Worm (Caenorhabditis elegans) whole organism, young adult: ENCODE results near the gene vmo-1.

Source experiments
- B0261.1 ChIP-seq: sonication (generic microtip); optimal IDR thresholded peaks from 2 replicates; lab custom pipeline; 2016; ENCODE audit warnings: mild to moderate bottlenecking, missing genetic modification characterization, moderate library complexity, missing compliant biosample characterization
- F23B12.7 ChIP-seq: sonication (generic microtip); optimal IDR thresholded peaks from 2 replicates; lab custom pipeline; 2017; ENCODE audit warnings: missing genetic modification characterization, mild to moderate bottlenecking, missing compliant biosample characterization, antibody characterized with exemption, moderate library complexity; ENCODE audit not compliant: insufficient read depth
- F33H1.4 ChIP-seq: fragments of 200-800 bp; sonication (Bioruptor generic); IDR thresholded peaks from 2 replicates; pipeline ENCODE4 v1.3.6; 2022; ENCODE audit warnings: missing genetic modification reagents, missing genetic modification characterization, missing compliant biosample characterization
- F39B2.1 ChIP-seq: fragments of 200-800 bp; sonication (Bioruptor generic); IDR thresholded peaks from 2 replicates; pipeline ENCODE4 v1.3.6; 2022; ENCODE audit warnings: missing genetic modification reagents, missing genetic modification characterization, missing compliant biosample characterization
- T07F8.4 ChIP-seq: sonication (generic microtip); optimal IDR thresholded peaks from 2 replicates; lab custom pipeline; 2016; ENCODE audit warnings: mild to moderate bottlenecking, missing genetic modification characterization, moderate library complexity, missing compliant biosample characterization
- Y53F4B.3 ChIP-seq: fragments of 200-800 bp; sonication (Bioruptor generic); IDR thresholded peaks from 2 replicates; pipeline ENCODE4 v1.3.6; 2022; ENCODE audit warnings: missing genetic modification reagents, missing genetic modification characterization, missing compliant biosample characterization
- Y67H2A.10 ChIP-seq: fragments of 200-800 bp; sonication (Bioruptor generic); conservative IDR thresholded peaks from 2 replicates; pipeline ENCODE4 v1.3.6; 2022; ENCODE audit warnings: missing genetic modification reagents, missing genetic modification characterization, missing compliant biosample characterization
- Y95B8A.8 ChIP-seq: fragments of 200-800 bp; sonication (Bioruptor generic); IDR thresholded peaks from 2 replicates; pipeline ENCODE4 v1.3.6; 2022; ENCODE audit warnings: missing genetic modification reagents, missing genetic modification characterization, missing compliant biosample characterization
- ZK185.1 ChIP-seq: sonication (generic microtip); optimal IDR thresholded peaks from 2 replicates; lab custom pipeline; 2016; ENCODE audit warnings: mild to moderate bottlenecking, missing genetic modification characterization, missing compliant biosample characterization; ENCODE audit not compliant: poor library complexity, severe bottlenecking
- ceh-100 ChIP-seq: fragments of 200-800 bp; sonication (Bioruptor generic); IDR thresholded peaks from 2 replicates; pipeline ENCODE4 v1.3.6; 2022; ENCODE audit warnings: missing genetic modification reagents, missing genetic modification characterization, missing compliant biosample characterization
- ceh-40 ChIP-seq: fragments of 200-800 bp; sonication (Bioruptor generic); IDR thresholded peaks from 2 replicates; pipeline ENCODE4 v1.3.6; 2022; ENCODE audit warnings: missing genetic modification characterization, missing compliant biosample characterization
- chd-7 ChIP-seq: sonication (generic microtip); optimal IDR thresholded peaks from 2 replicates; lab custom pipeline; 2016; ENCODE audit warnings: mild to moderate bottlenecking, missing genetic modification characterization, moderate library complexity, missing compliant biosample characterization
- die-1 ChIP-seq: sonication (generic microtip); optimal IDR thresholded peaks from 2 replicates; lab custom pipeline; 2016; ENCODE audit warnings: missing genotype, mild to moderate bottlenecking, missing genetic modification characterization, missing compliant biosample characterization
- dox-1 ChIP-seq: fragments of 200-800 bp; sonication (Bioruptor generic); IDR thresholded peaks from 2 replicates; pipeline ENCODE4 v1.3.6; 2022; ENCODE audit warnings: missing genetic modification reagents, missing genetic modification characterization, missing compliant biosample characterization
- egl-18 ChIP-seq: fragments of 200-800 bp; sonication (Bioruptor generic); IDR thresholded peaks from 2 replicates; pipeline ENCODE4 v1.3.6; 2022; ENCODE audit warnings: missing genetic modification reagents, missing genetic modification characterization, missing compliant biosample characterization
- ets-4 ChIP-seq: fragments of 200-800 bp; sonication (Bioruptor generic); optimal IDR thresholded peaks from 2 replicates; lab custom pipeline; 2018; ENCODE audit warnings: mild to moderate bottlenecking, missing genetic modification characterization, missing compliant biosample characterization
- hmg-20 ChIP-seq: fragments of 200-800 bp; sonication (Bioruptor generic); IDR thresholded peaks from 2 replicates; pipeline ENCODE4 v1.3.6; 2022; ENCODE audit warnings: missing genetic modification reagents, missing genetic modification characterization, missing compliant biosample characterization
- hsf-1 ChIP-seq: fragments of 200-800 bp; sonication (Bioruptor generic); IDR thresholded peaks from 2 replicates; pipeline ENCODE4 v1.3.6; 2022; ENCODE audit warnings: missing genetic modification reagents, missing genetic modification characterization, missing compliant biosample characterization
- lin-26 ChIP-seq: fragments of 200-800 bp; sonication (Bioruptor generic); IDR thresholded peaks from 2 replicates; pipeline ENCODE4 v1.3.6; 2022; ENCODE audit warnings: missing genetic modification reagents, missing genetic modification characterization, missing compliant biosample characterization
- lin-40 ChIP-seq: sonication (generic microtip); optimal IDR thresholded peaks from 2 replicates; lab custom pipeline; 2016; ENCODE audit warnings: missing genetic modification characterization, mild to moderate bottlenecking, missing compliant biosample characterization, missing genotype, missing genetic modification reagents
- lin-54 ChIP-seq: fragments of 200-800 bp; sonication (Bioruptor generic); optimal IDR thresholded peaks from 2 replicates; lab custom pipeline; 2018; ENCODE audit warnings: mild to moderate bottlenecking, missing genetic modification characterization, missing compliant biosample characterization
- lsl-1 ChIP-seq: fragments of 200-800 bp; sonication (Bioruptor generic); optimal IDR thresholded peaks from 2 replicates; lab custom pipeline; 2018; ENCODE audit warnings: mild to moderate bottlenecking, missing genetic modification characterization, moderate library complexity, missing compliant biosample characterization
- nfya-1 ChIP-seq: sonication (generic microtip); optimal IDR thresholded peaks from 2 replicates; lab custom pipeline; 2017; ENCODE audit warnings: antibody characterized with exemption, missing compliant biosample characterization, missing genetic modification characterization, borderline replicate concordance; ENCODE audit not compliant: insufficient read depth
- nhr-179 ChIP-seq: sonication (generic microtip); optimal IDR thresholded peaks from 2 replicates; lab custom pipeline; 2016; ENCODE audit warnings: mild to moderate bottlenecking, missing genetic modification characterization, missing compliant biosample characterization
- nhr-80 ChIP-seq: sonication (generic microtip); optimal IDR thresholded peaks from 2 replicates; lab custom pipeline; 2016; ENCODE audit warnings: missing genetic modification characterization, missing compliant biosample characterization
- rec-8 ChIP-seq, 2 experiments: sonication (generic microtip); optimal IDR thresholded peaks; 2 replicates each; lab custom pipeline; 2016; ENCODE audit warnings: mild to moderate bottlenecking in 2 of 2, missing genetic modification characterization in 2 of 2, missing genetic modification reagents in 2 of 2, missing genotype in 2 of 2, missing biosample characterization in 1 of 2, missing compliant biosample characterization in 1 of 2, moderate library complexity in 1 of 2
- sea-2 ChIP-seq: fragments of 200-800 bp; sonication (Bioruptor generic); IDR thresholded peaks from 2 replicates; pipeline ENCODE4 v1.3.6; 2022; ENCODE audit warnings: missing genetic modification characterization, missing compliant biosample characterization
- snpc-3.4 ChIP-seq: sonication (generic microtip); optimal IDR thresholded peaks from 2 replicates; lab custom pipeline; 2017; ENCODE audit warnings: missing genetic modification characterization, mild to moderate bottlenecking, missing compliant biosample characterization, antibody characterized with exemption, moderate library complexity, missing genotype, missing genetic modification reagents
- sptf-2 ChIP-seq: fragments of 200-800 bp; sonication (Bioruptor generic); optimal IDR thresholded peaks from 2 replicates; lab custom pipeline; 2018; ENCODE audit warnings: mild to moderate bottlenecking, missing genetic modification characterization, missing compliant biosample characterization
- tbp1 ChIP-seq: fragments of 200-800 bp; sonication (Bioruptor generic); optimal IDR thresholded peaks from 2 replicates; lab custom pipeline; 2018; ENCODE audit warnings: mild to moderate bottlenecking, missing genetic modification characterization, missing compliant biosample characterization
- unc-130 ChIP-seq: sonication (generic microtip); optimal IDR thresholded peaks from 2 replicates; lab custom pipeline; 2016; ENCODE audit warnings: missing genetic modification reagents, missing genetic modification characterization, missing compliant biosample characterization
- zim-3 ChIP-seq: sonication (generic microtip); optimal IDR thresholded peaks from 2 replicates; lab custom pipeline; 2017; ENCODE audit warnings: mild to moderate bottlenecking, missing genetic modification characterization, moderate library complexity, missing compliant biosample characterization
- ztf-28 ChIP-seq: fragments of 200-800 bp; sonication (Bioruptor generic); IDR thresholded peaks from 2 replicates; pipeline ENCODE4 v1.3.6; 2022; ENCODE audit warnings: missing genetic modification reagents, missing genetic modification characterization, missing compliant biosample characterization

The vmo-1 gene

DNA sequence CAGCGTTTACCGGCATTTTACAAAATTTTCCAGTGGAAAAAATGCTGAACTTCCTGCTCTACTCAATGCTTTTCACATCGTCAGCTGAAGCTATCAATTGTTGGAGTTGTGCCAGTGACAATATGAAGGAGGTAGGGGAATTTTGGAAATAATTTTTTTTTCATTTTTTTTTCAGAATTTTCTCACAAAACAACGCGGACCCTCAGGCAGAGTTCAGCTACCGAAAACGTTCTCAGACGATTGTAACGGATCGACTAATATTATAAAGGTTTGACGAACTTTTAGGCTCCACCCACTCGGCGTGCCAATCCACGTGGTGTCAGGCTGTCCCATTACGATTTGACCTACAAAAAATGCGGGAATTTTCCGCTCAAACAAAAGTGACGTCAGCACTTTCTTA lies 26.7 kb upstream of the vmo-1 start, which contains the start of gene F26F2.8:
Gene F26F2.8, plus strand, starts transcription at position 13 of the 400 bp plus-strand sequence.
- TF ChIP-seq Y95B8A.8 (GFP tag; lab: Robert Waterston, UW) (no peak), Y53F4B.3 (GFP tag; lab: Robert Waterston, UW) (no peak), egl-18 (no peak), ets-4 (no peak), snpc-3.4 (tag; lab: Kevin White, UChicago) (no peak), ceh-100 (GFP tag; lab: Robert Waterston, UW) (no peak)

DNA sequence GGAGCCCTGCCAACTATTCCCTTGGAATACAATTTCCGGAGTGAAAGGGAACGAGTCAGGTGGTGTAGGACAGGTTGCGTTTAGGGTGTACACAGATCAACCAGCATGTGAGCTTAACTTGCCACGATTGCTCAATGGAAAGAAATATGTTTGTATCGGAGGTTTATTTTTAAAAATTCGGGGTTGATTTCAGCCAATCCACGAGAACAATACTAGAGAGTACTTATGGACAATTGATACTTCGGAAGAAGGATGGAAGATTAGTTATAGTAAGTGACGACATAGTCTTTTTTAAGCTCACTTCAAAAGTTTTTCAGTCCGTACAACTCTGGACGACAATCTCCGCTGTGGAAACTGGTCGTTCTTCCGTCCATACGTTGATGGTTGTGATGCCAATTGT lies 22.0 kb upstream of the vmo-1 start:
- TF ChIP-seq chd-7 (tag; lab: Kevin White, UChicago): no peak
- TF ChIP-seq lin-40: no peak
- no peak for TF ChIP-seq ztf-28 (GFP tag; lab: Robert Waterston, UW)
- TF ChIP-seq ceh-40 (GFP tag; lab: Robert Waterston, UW): no peak
- no peak for TF ChIP-seq nhr-179 (tag; lab: Kevin White, UChicago)
- no peak for TF ChIP-seq B0261.1 (tag; lab: Kevin White, UChicago)
- TF ChIP-seq unc-130 (GFP tag; lab: Kevin White, UChicago): no peak
- TF ChIP-seq nhr-80: no peak
- TF ChIP-seq Y67H2A.10 (GFP tag; lab: Robert Waterston, UW): no peak
- no peak for TF ChIP-seq ceh-100 (GFP tag; lab: Robert Waterston, UW)
- TF ChIP-seq ZK185.1 (tag; lab: Kevin White, UChicago): no peak
- no peak for TF ChIP-seq dox-1 (GFP tag; lab: Robert Waterston, UW)
- TF ChIP-seq die-1 (tag; lab: Kevin White, UChicago): no peak
- TF ChIP-seq, all 124 proteins: peak for 0

DNA sequence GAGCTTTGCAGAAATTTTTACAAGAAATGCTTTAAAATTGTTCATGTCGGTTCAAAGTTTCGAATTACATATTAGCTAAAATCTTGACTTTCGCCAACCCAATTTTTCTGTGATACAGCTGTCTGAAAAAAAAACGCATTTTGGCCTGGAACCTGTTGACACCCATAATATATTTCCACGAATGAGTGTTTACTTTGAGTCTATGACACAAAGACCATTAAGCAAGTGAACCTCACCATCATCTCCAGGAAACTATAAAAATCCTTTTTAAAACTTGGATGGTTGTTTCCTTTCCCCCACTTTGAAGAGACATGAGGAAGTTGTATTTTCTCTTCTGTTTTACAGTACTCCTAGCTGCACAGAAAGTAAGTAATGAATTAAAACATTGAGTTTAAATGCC lies 21.4 kb upstream of the vmo-1 start, which contains the start of gene clec-263:
Gene clec-263, plus strand, starts transcription at position 301 of the 400 bp plus-strand sequence.
- TF ChIP-seq lin-26 (GFP tag; lab: Robert Waterston, UW) (no peak), lin-40 (no peak), lin-54 (GFP tag; lab: Kevin White, UChicago) (no peak), zim-3 (tag; lab: Kevin White, UChicago) (no peak)
- TF ChIP-seq, all 124 proteins: peak for 0

DNA sequence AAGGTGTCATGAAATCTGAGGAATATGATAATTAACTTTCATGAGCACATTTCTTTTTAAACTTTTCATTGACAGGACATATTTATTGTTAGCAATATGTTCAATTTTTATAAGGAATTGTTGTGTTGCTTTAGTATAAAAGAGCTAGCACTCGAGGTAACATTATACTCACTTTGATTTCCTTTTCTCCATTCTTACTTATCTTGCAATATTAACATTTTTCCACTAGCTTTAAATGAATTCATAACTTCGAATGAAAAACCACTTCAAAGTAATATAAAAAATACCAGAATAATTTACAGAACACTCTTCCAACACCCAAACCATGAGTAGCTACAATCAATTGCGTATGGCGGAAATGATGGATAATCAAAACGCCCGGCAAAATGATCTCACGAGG lies 20.5 kb upstream of the vmo-1 start, which contains the start of gene F26F2.5:
Gene F26F2.5, plus strand, starts transcription at position 301 of the 400 bp plus-strand sequence.
- no peak for TF ChIP-seq rec-8 (tag; optimal IDR thresholded peaks at IDR 0.05; lab: Kevin White, UChicago)
- no peak for TF ChIP-seq F23B12.7 (tag; lab: Kevin White, UChicago)
- no peak for TF ChIP-seq tbp1
- no peak for TF ChIP-seq F39B2.1 (GFP tag; lab: Robert Waterston, UW)
- TF ChIP-seq hmg-20 (GFP tag; lab: Robert Waterston, UW): no peak
- no peak for TF ChIP-seq T07F8.4
- no peak for TF ChIP-seq nfya-1 (tag; lab: Kevin White, UChicago)
- TF ChIP-seq Y67H2A.10 (GFP tag; lab: Robert Waterston, UW): no peak
- no peak for TF ChIP-seq ZK185.1 (tag; lab: Kevin White, UChicago)
- no peak for TF ChIP-seq F33H1.4
- no peak for TF ChIP-seq sptf-2
- TF ChIP-seq lsl-1 (GFP tag; lab: Kevin White, UChicago): no peak
- TF ChIP-seq sea-2: no peak
- TF ChIP-seq hsf-1: no peak
